Fruit fly (Drosophila melanogaster) whole organism, embryonic: ENCODE results near the gene dgt2.
A peak's percentile ranks its signal among the peaks of the same experiment; 100 is the strongest.

ENCODE experiments used
- Atf6 ChIP-seq: fragments of 200-800 bp; sonication (Bioruptor generic); IDR thresholded peaks from 2 replicates; pipeline ENCODE4 v1.3.6; 2022; ENCODE audit warnings: missing biosample characterization, missing genetic modification characterization
- Bdp1 ChIP-seq: fragments of 200-800 bp; sonication (Bioruptor generic); optimal IDR thresholded peaks from 3 replicates; lab custom pipeline; 2016; ENCODE audit warnings: missing biosample characterization, missing genetic modification characterization
- CG10366 ChIP-seq: fragments of 200-800 bp; sonication (Bioruptor generic); IDR thresholded peaks from 2 replicates; pipeline ENCODE4 v1.3.6; 2022; ENCODE audit warnings: missing biosample characterization, missing genetic modification characterization
- CG12155 ChIP-seq: fragments of 200-800 bp; sonication (Bioruptor generic); optimal IDR thresholded peaks from 3 replicates; lab custom pipeline; 2016; ENCODE audit warnings: missing biosample characterization, missing genetic modification characterization
- CG12299 ChIP-seq: fragments of 200-800 bp; sonication (Bioruptor generic); optimal IDR thresholded peaks from 2 replicates; lab custom pipeline; 2018; ENCODE audit warnings: missing biosample characterization, mild to moderate bottlenecking, missing genetic modification characterization
- CG14965 ChIP-seq: fragments of 200-800 bp; sonication (Bioruptor generic); optimal IDR thresholded peaks from 2 replicates; lab custom pipeline; 2016; ENCODE audit warnings: missing biosample characterization, missing genetic modification characterization, borderline replicate concordance
- CG1529 ChIP-seq: fragments of 200-800 bp; sonication (Bioruptor generic); optimal IDR thresholded peaks from 3 replicates; lab custom pipeline; 2018; ENCODE audit warnings: missing biosample characterization, missing genetic modification characterization
- CG15479 ChIP-seq: fragments of 200-800 bp; sonication (Bioruptor generic); optimal IDR thresholded peaks from 3 replicates; lab custom pipeline; 2019; ENCODE audit warnings: missing biosample characterization, mild to moderate bottlenecking, missing genetic modification characterization, moderate library complexity
- CG1603 ChIP-seq: fragments of 200-800 bp; sonication (Bioruptor generic); optimal IDR thresholded peaks from 2 replicates; lab custom pipeline; 2019; ENCODE audit warnings: missing biosample characterization, mild to moderate bottlenecking, missing genetic modification characterization, moderate library complexity
- CG2129 ChIP-seq: fragments of 200-800 bp; sonication (Bioruptor generic); IDR thresholded peaks from 2 replicates; pipeline ENCODE4 v1.3.6; 2022; ENCODE audit warnings: missing biosample characterization, missing genetic modification characterization; ENCODE audit not compliant: partially characterized antibody
- CG3163 ChIP-seq: fragments of 200-800 bp; sonication (Bioruptor generic); optimal IDR thresholded peaks from 3 replicates; lab custom pipeline; 2016; ENCODE audit warnings: missing biosample characterization, missing genetic modification characterization
- CG32772 ChIP-seq: fragments of 200-800 bp; sonication (Bioruptor generic); IDR thresholded peaks from 2 replicates; pipeline ENCODE4 v1.3.6; 2022; ENCODE audit warnings: missing biosample characterization, missing genetic modification characterization
- CG3995 ChIP-seq: fragments of 200-800 bp; sonication (Bioruptor generic); optimal IDR thresholded peaks from 3 replicates; lab custom pipeline; 2016; ENCODE audit warnings: missing biosample characterization, missing genetic modification characterization
- CG6765 ChIP-seq: fragments of 200-800 bp; sonication (Bioruptor generic); optimal IDR thresholded peaks from 3 replicates; lab custom pipeline; 2017; ENCODE audit warnings: missing biosample characterization, mild to moderate bottlenecking, missing genetic modification characterization
- CG7786 ChIP-seq: fragments of 200-800 bp; sonication (Bioruptor generic); optimal IDR thresholded peaks from 2 replicates; lab custom pipeline; 2016; ENCODE audit warnings: missing biosample characterization, missing genetic modification characterization
- CG8359 ChIP-seq: fragments of 200-800 bp; sonication (Bioruptor generic); optimal IDR thresholded peaks from 2 replicates; lab custom pipeline; 2017; ENCODE audit warnings: missing biosample characterization, mild to moderate bottlenecking, missing genetic modification characterization, borderline replicate concordance
- CG9609 ChIP-seq: fragments of 200-800 bp; sonication (Bioruptor generic); optimal IDR thresholded peaks from 3 replicates; lab custom pipeline; 2016; ENCODE audit warnings: missing biosample characterization, missing genetic modification characterization
- CG9817 ChIP-seq: fragments of 200-800 bp; sonication (Bioruptor generic); optimal IDR thresholded peaks from 2 replicates; lab custom pipeline; 2018; ENCODE audit warnings: missing biosample characterization, mild to moderate bottlenecking, missing genetic modification characterization, moderate library complexity
- Fer3 ChIP-seq: fragments of 200-800 bp; sonication (Bioruptor generic); optimal IDR thresholded peaks from 2 replicates; lab custom pipeline; 2018; ENCODE audit warnings: missing biosample characterization, mild to moderate bottlenecking, missing genetic modification characterization, moderate library complexity
- Hey ChIP-seq: fragments of 200-800 bp; sonication (Bioruptor generic); optimal IDR thresholded peaks from 3 replicates; lab custom pipeline; 2018; ENCODE audit warnings: missing biosample characterization, mild to moderate bottlenecking, missing genetic modification characterization
- HmgZ ChIP-seq: fragments of 200-800 bp; sonication (Bioruptor generic); optimal IDR thresholded peaks from 2 replicates; lab custom pipeline; 2018; ENCODE audit warnings: missing biosample characterization, mild to moderate bottlenecking, missing genetic modification characterization
- Lhr ChIP-seq: fragments of 200-800 bp; sonication (Bioruptor generic); optimal IDR thresholded peaks from 3 replicates; lab custom pipeline; 2017; ENCODE audit warnings: mild to moderate bottlenecking, missing biosample characterization, missing genetic modification reagents, missing genetic modification characterization
- Lim3 ChIP-seq: fragments of 200-800 bp; sonication (Bioruptor generic); IDR thresholded peaks from 2 replicates; pipeline ENCODE4 v1.3.6; 2022; ENCODE audit warnings: missing biosample characterization, missing genetic modification characterization
- Ptx1 ChIP-seq: fragments of 200-800 bp; sonication (Bioruptor generic); IDR thresholded peaks from 2 replicates; pipeline ENCODE4 v1.3.6; 2022; ENCODE audit warnings: missing biosample characterization, missing genetic modification characterization
- Side ChIP-seq: fragments of 200-800 bp; sonication (Bioruptor generic); optimal IDR thresholded peaks from 2 replicates; lab custom pipeline; 2016; ENCODE audit warnings: missing biosample characterization, missing genetic modification characterization
- Ssrp ChIP-seq: fragments of 200-800 bp; sonication (Bioruptor generic); optimal IDR thresholded peaks from 2 replicates; lab custom pipeline; 2018; ENCODE audit warnings: missing biosample characterization, mild to moderate bottlenecking, missing genetic modification characterization, moderate library complexity
- Taf1 ChIP-seq: fragments of 200-800 bp; sonication (Bioruptor generic); IDR thresholded peaks from 2 replicates; pipeline ENCODE4 v1.3.6; 2022; ENCODE audit warnings: missing biosample characterization, missing genetic modification characterization
- ac ChIP-seq: fragments of 200-800 bp; sonication (Bioruptor generic); optimal IDR thresholded peaks from 3 replicates; lab custom pipeline; 2017; ENCODE audit warnings: missing biosample characterization, mild to moderate bottlenecking, missing genetic modification characterization
- al ChIP-seq: fragments of 200-800 bp; sonication (Bioruptor generic); IDR thresholded peaks from 2 replicates; pipeline ENCODE4 v1.3.6; 2022; ENCODE audit warnings: missing biosample characterization, missing genetic modification characterization
- bsh ChIP-seq, 2 experiments: fragments of 200-800 bp; sonication (Bioruptor generic); optimal IDR thresholded peaks; 2 replicates each; lab custom pipeline; 2017 to 2018; ENCODE audit warnings: mild to moderate bottlenecking in 2 of 2, missing biosample characterization in 2 of 2, missing genetic modification characterization in 2 of 2, moderate library complexity in 1 of 2
- cas ChIP-seq: fragments of 200-800 bp; sonication (Bioruptor generic); IDR thresholded peaks from 2 replicates; pipeline ENCODE4 v1.3.6; 2022; ENCODE audit warnings: missing biosample characterization, missing genetic modification characterization
- cg ChIP-seq: fragments of 200-800 bp; sonication (Bioruptor generic); optimal IDR thresholded peaks from 3 replicates; lab custom pipeline; 2019; ENCODE audit warnings: missing biosample characterization, mild to moderate bottlenecking, missing genetic modification characterization, moderate library complexity
- croc ChIP-seq: fragments of 200-800 bp; sonication (Bioruptor generic); conservative IDR thresholded peaks from 3 replicates; pipeline ENCODE4 v1.3.6; 2022; ENCODE audit warnings: missing biosample characterization, missing genetic modification characterization
- dm ChIP-seq: fragments of 200-800 bp; sonication (Bioruptor generic); optimal IDR thresholded peaks from 3 replicates; lab custom pipeline; 2016; ENCODE audit warnings: missing biosample characterization, missing genetic modification characterization
- fd3F ChIP-seq: fragments of 200-800 bp; sonication (Bioruptor generic); optimal IDR thresholded peaks from 2 replicates; lab custom pipeline; 2018; ENCODE audit warnings: missing biosample characterization, mild to moderate bottlenecking, missing genetic modification characterization, moderate library complexity
- gcm2 ChIP-seq: fragments of 200-800 bp; sonication (Bioruptor generic); optimal IDR thresholded peaks from 2 replicates; lab custom pipeline; 2016; ENCODE audit warnings: missing biosample characterization, missing genetic modification characterization
- gem ChIP-seq: fragments of 200-800 bp; sonication (Bioruptor generic); optimal IDR thresholded peaks from 2 replicates; lab custom pipeline; 2019; ENCODE audit warnings: missing biosample characterization, mild to moderate bottlenecking, missing genetic modification characterization, moderate library complexity
- grn ChIP-seq: fragments of 200-800 bp; sonication (Bioruptor generic); optimal IDR thresholded peaks from 3 replicates; lab custom pipeline; 2017; ENCODE audit warnings: missing biosample characterization, missing genetic modification characterization
- gsb ChIP-seq: fragments of 200-800 bp; sonication (Bioruptor generic); IDR thresholded peaks from 2 replicates; pipeline ENCODE4 v1.3.6; 2022; ENCODE audit warnings: missing biosample characterization, missing genetic modification characterization
- gsb-n ChIP-seq: fragments of 200-800 bp; sonication (Bioruptor generic); optimal IDR thresholded peaks from 3 replicates; lab custom pipeline; 2018; ENCODE audit warnings: missing biosample characterization, mild to moderate bottlenecking, missing genetic modification characterization
- ind ChIP-seq: fragments of 200-800 bp; sonication (Bioruptor generic); optimal IDR thresholded peaks from 3 replicates; lab custom pipeline; 2016; ENCODE audit warnings: missing biosample characterization, missing genetic modification characterization
- jing ChIP-seq: fragments of 200-800 bp; sonication (Bioruptor generic); optimal IDR thresholded peaks from 2 replicates; lab custom pipeline; 2018; ENCODE audit warnings: missing biosample characterization, mild to moderate bottlenecking, missing genetic modification characterization
- knrl ChIP-seq: fragments of 200-800 bp; sonication (Bioruptor generic); IDR thresholded peaks from 3 replicates; pipeline ENCODE4 v1.3.6; 2022; ENCODE audit warnings: missing biosample characterization, missing genetic modification characterization; ENCODE audit not compliant: partially characterized antibody
- mam ChIP-seq: fragments of 200-800 bp; sonication (Bioruptor generic); optimal IDR thresholded peaks from 3 replicates; lab custom pipeline; 2016; ENCODE audit warnings: missing biosample characterization, missing genetic modification characterization
- nau ChIP-seq: fragments of 200-800 bp; sonication (Bioruptor generic); optimal IDR thresholded peaks from 3 replicates; lab custom pipeline; 2017; ENCODE audit warnings: missing biosample characterization, mild to moderate bottlenecking, missing genetic modification characterization, missing genetic modification reagents
- peb ChIP-seq: fragments of 200-800 bp; sonication (Bioruptor generic); IDR thresholded peaks from 2 replicates; pipeline ENCODE4 v1.3.6; 2022; ENCODE audit warnings: missing biosample characterization, missing genetic modification characterization
- pros ChIP-seq: fragments of 200-800 bp; sonication (Bioruptor generic); optimal IDR thresholded peaks from 3 replicates; lab custom pipeline; 2019; ENCODE audit warnings: missing biosample characterization, mild to moderate bottlenecking, missing genetic modification characterization, moderate library complexity
- sima ChIP-seq: fragments of 200-800 bp; sonication (Bioruptor generic); optimal IDR thresholded peaks from 2 replicates; lab custom pipeline; 2016; ENCODE audit warnings: missing biosample characterization, missing genetic modification characterization
- yki ChIP-seq: fragments of >200 bp; optimal IDR thresholded peaks from 3 replicates; lab custom pipeline; 2018
- zen ChIP-seq: fragments of 200-800 bp; sonication (Bioruptor generic); optimal IDR thresholded peaks from 3 replicates; lab custom pipeline; 2018; ENCODE audit warnings: missing biosample characterization, mild to moderate bottlenecking, missing genetic modification characterization, moderate library complexity
- zen2 ChIP-seq: fragments of 200-800 bp; sonication (Bioruptor generic); IDR thresholded peaks from 3 replicates; pipeline ENCODE4 v1.3.6; 2022; ENCODE audit warnings: missing biosample characterization, missing genetic modification characterization; ENCODE audit not compliant: partially characterized antibody
- zfh1 ChIP-seq: fragments of 200-800 bp; sonication (Bioruptor generic); IDR thresholded peaks from 3 replicates; pipeline ENCODE4 v1.3.6; 2022; ENCODE audit warnings: missing biosample characterization, missing genetic modification characterization

Gene dgt2

dm6 chr2L:12021193-12021592 lies 31.5 kb downstream of the dgt2 start (continued):
- TF ChIP-seq Ptx1 (GFP tag; lab: Robert Waterston, UW) (no peak), Fer3 (tag; lab: Kevin White, UChicago) (peak; percentile 73), CG12299 (tag; lab: Kevin White, UChicago) (peak; percentile 89), al (GFP tag; lab: Robert Waterston, UW) (no peak), CG7786 (no peak), zen (tag; lab: Kevin White, UChicago) (no peak), grn (peak; percentile 23), Taf1 (GFP tag; lab: Robert Waterston, UW) (no peak), ind (GFP tag; lab: Kevin White, UChicago) (no peak), zen2 (GFP tag; lab: Robert Waterston, UW) (no peak), knrl (GFP tag; lab: Robert Waterston, UW) (no peak), Ssrp (tag; lab: Kevin White, UChicago) (no peak), gsb-n (tag; lab: Kevin White, UChicago) (peak; percentile 82), CG15479 (GFP tag; lab: Kevin White, UChicago) (no peak), mam (GFP tag; lab: Kevin White, UChicago) (no peak), CG1603 (peak; percentile 69), nau (GFP tag; lab: Kevin White, UChicago) (no peak), Side (no peak), CG9609 (GFP tag; lab: Kevin White, UChicago) (peak; percentile 9), CG9817 (tag; lab: Kevin White, UChicago) (peak; percentile 29), cg (no peak), CG32772 (no peak), fd3F (GFP tag; lab: Kevin White, UChicago) (peak; percentile 71), dm (GFP tag; lab: Kevin White, UChicago) (no peak), gem (peak; percentile 73), HmgZ (peak; percentile 60), sima (no peak), jing (GFP tag; lab: Kevin White, UChicago) (no peak), CG6765 (no peak), CG14965 (GFP tag; lab: Kevin White, UChicago) (peak; percentile 7), gcm2 (no peak), CG3163 (no peak), Hey (tag; lab: Kevin White, UChicago) (peak; percentile 67), ac (GFP tag; lab: Kevin White, UChicago) (peak; percentile 8), cas (GFP tag; lab: Robert Waterston, UW) (no peak), Lim3 (no peak), croc (no peak), CG12155 (peak; percentile 1), gsb (GFP tag; lab: Robert Waterston, UW) (no peak), CG8359 (GFP tag; lab: Kevin White, UChicago) (no peak), CG2129 (no peak), Lhr (GFP tag; lab: Kevin White, UChicago) (peak; percentile 33), CG1529 (GFP tag; lab: Kevin White, UChicago) (peak; percentile 86), zfh1 (peak; percentile 46; the same call in 2 of the 3 replicates), yki (lab: Kevin White, UChicago) (no peak), peb (GFP tag; lab: Robert Waterston, UW) (no peak), pros (no peak), Atf6 (peak; percentile 83), CG10366 (GFP tag; lab: Robert Waterston, UW) (no peak), Bdp1 (GFP tag; lab: Kevin White, UChicago) (peak; percentile 51), bsh (GFP tag; optimal IDR thresholded peaks at IDR 0.05; lab: Kevin White, UChicago) (peak in 1 of 2 experiments; percentile 87), CG3995 (GFP tag; lab: Kevin White, UChicago) (no peak)
